Fruit fly (Drosophila melanogaster) whole organism, embryonic: ENCODE measurements around the gene prg.

Source experiments
- Atf3 ChIP-seq: fragments of 200-800 bp; sonication (Bioruptor generic); optimal IDR thresholded peaks from 3 replicates; lab custom pipeline; 2016; ENCODE audit warnings: missing biosample characterization, missing genetic modification characterization
- Awh ChIP-seq: fragments of 200-800 bp; sonication (Bioruptor generic); IDR thresholded peaks from 2 replicates; pipeline ENCODE4, ENCODE4 v1.3.6; 2022; ENCODE audit warnings: missing biosample characterization, missing genetic modification characterization
- CG12071 ChIP-seq: fragments of 200-800 bp; sonication (Bioruptor generic); optimal IDR thresholded peaks from 3 replicates; lab custom pipeline; 2018; ENCODE audit warnings: missing biosample characterization, mild to moderate bottlenecking, missing genetic modification characterization
- CG12155 ChIP-seq: fragments of 200-800 bp; sonication (Bioruptor generic); optimal IDR thresholded peaks from 3 replicates; lab custom pipeline; 2016; ENCODE audit warnings: missing biosample characterization, missing genetic modification characterization
- CG1233 ChIP-seq: fragments of 200-800 bp; sonication (Bioruptor generic); optimal IDR thresholded peaks from 4 replicates; lab custom pipeline; 2018; ENCODE audit warnings: missing biosample characterization, mild to moderate bottlenecking, missing genetic modification characterization
- CG13123 ChIP-seq: fragments of 200-800 bp; sonication (Bioruptor generic); optimal IDR thresholded peaks from 2 replicates; lab custom pipeline; 2016; ENCODE audit warnings: missing biosample characterization, missing genetic modification characterization
- CG1602 ChIP-seq: fragments of 200-800 bp; sonication (Bioruptor generic); optimal IDR thresholded peaks from 3 replicates; lab custom pipeline; 2016; ENCODE audit warnings: missing biosample characterization, missing genetic modification characterization
- CG1603 ChIP-seq: fragments of 200-800 bp; sonication (Bioruptor generic); optimal IDR thresholded peaks from 2 replicates; lab custom pipeline; 2019; ENCODE audit warnings: missing biosample characterization, mild to moderate bottlenecking, missing genetic modification characterization, moderate library complexity
- CG1647 ChIP-seq: fragments of 200-800 bp; sonication (Bioruptor generic); optimal IDR thresholded peaks from 3 replicates; lab custom pipeline; 2016; ENCODE audit warnings: missing biosample characterization, missing genetic modification characterization
- CG16813 ChIP-seq: fragments of 200-800 bp; sonication (Bioruptor generic); IDR thresholded peaks from 3 replicates; pipeline ENCODE4 v1.3.6; 2022; ENCODE audit warnings: missing biosample characterization, missing genetic modification characterization; ENCODE audit not compliant: partially characterized antibody
- CG17328 ChIP-seq: fragments of 200-800 bp; sonication (Bioruptor generic); IDR thresholded peaks from 2 replicates; pipeline ENCODE4 v1.3.6; 2022; ENCODE audit warnings: missing biosample characterization, missing genetic modification characterization
- CG17612 ChIP-seq: fragments of 200-800 bp; sonication (Bioruptor generic); IDR thresholded peaks from 2 replicates; pipeline ENCODE4 v1.3.6; 2022; ENCODE audit warnings: missing biosample characterization, missing genetic modification characterization
- CG17802 ChIP-seq: fragments of 200-800 bp; sonication (Bioruptor generic); optimal IDR thresholded peaks from 2 replicates; lab custom pipeline; 2018; ENCODE audit warnings: missing biosample characterization, mild to moderate bottlenecking, missing genetic modification characterization, moderate library complexity
- CG1792 ChIP-seq: fragments of 200-800 bp; sonication (Bioruptor generic); optimal IDR thresholded peaks from 2 replicates; lab custom pipeline; 2016; ENCODE audit warnings: missing biosample characterization, missing genetic modification characterization
- CG1832 ChIP-seq: fragments of 200-800 bp; sonication (Bioruptor generic); optimal IDR thresholded peaks from 2 replicates; lab custom pipeline; 2017; ENCODE audit warnings: missing biosample characterization, mild to moderate bottlenecking, missing genetic modification characterization, inconsistent platforms
- CG30403 ChIP-seq: fragments of 200-800 bp; sonication (Bioruptor generic); optimal IDR thresholded peaks from 3 replicates; lab custom pipeline; 2016; ENCODE audit warnings: missing biosample characterization, missing genetic modification characterization
- CG34422 ChIP-seq: fragments of 200-800 bp; sonication (Bioruptor generic); IDR thresholded peaks from 3 replicates; pipeline ENCODE4 v1.3.6; 2022; ENCODE audit warnings: missing biosample characterization, missing genetic modification characterization
- CG3838 ChIP-seq: fragments of 200-800 bp; sonication (Bioruptor generic); optimal IDR thresholded peaks from 3 replicates; lab custom pipeline; 2016; ENCODE audit warnings: missing biosample characterization, missing genetic modification characterization
- CG3847 ChIP-seq: fragments of 200-800 bp; sonication (Bioruptor generic); IDR thresholded peaks from 2 replicates; pipeline ENCODE4 v1.3.6; 2022; ENCODE audit warnings: missing biosample characterization, missing genetic modification characterization
- CG42726 ChIP-seq: fragments of 200-800 bp; sonication (Bioruptor generic); IDR thresholded peaks from 2 replicates; pipeline ENCODE4 v1.3.6; 2022; ENCODE audit warnings: missing biosample characterization, missing genetic modification characterization; ENCODE audit not compliant: partially characterized antibody
- CG6683 ChIP-seq: fragments of 200-800 bp; sonication (Bioruptor generic); optimal IDR thresholded peaks from 2 replicates; lab custom pipeline; 2017; ENCODE audit warnings: missing biosample characterization, mild to moderate bottlenecking, missing genetic modification characterization, missing genetic modification reagents
- CG7745 ChIP-seq: fragments of 200-800 bp; sonication (Bioruptor generic); optimal IDR thresholded peaks from 2 replicates; lab custom pipeline; 2018; ENCODE audit warnings: missing biosample characterization, mild to moderate bottlenecking, missing genetic modification characterization, moderate library complexity
- CG8290 ChIP-seq, 3 experiments: fragments of 200-800 bp; sonication (Bioruptor generic); optimal IDR thresholded peaks; 2 replicates each; lab custom pipeline; 2016 to 2019; ENCODE audit warnings: missing biosample characterization in 3 of 3, missing genetic modification characterization in 3 of 3, mild to moderate bottlenecking in 2 of 3, moderate library complexity in 1 of 3
- CG8388 ChIP-seq: fragments of 200-800 bp; sonication (Bioruptor generic); optimal IDR thresholded peaks from 2 replicates; lab custom pipeline; 2019; ENCODE audit warnings: missing biosample characterization, mild to moderate bottlenecking, missing genetic modification characterization, moderate library complexity
- CoRest ChIP-seq: fragments of 200-800 bp; sonication (Bioruptor generic); optimal IDR thresholded peaks from 3 replicates; lab custom pipeline; 2018; ENCODE audit warnings: missing biosample characterization, mild to moderate bottlenecking, missing genetic modification characterization, moderate library complexity
- Dip2 ChIP-seq: fragments of 200-800 bp; sonication (Bioruptor generic); IDR thresholded peaks from 2 replicates; pipeline ENCODE4 v1.3.6; 2022; ENCODE audit warnings: missing biosample characterization, missing genetic modification characterization
- Neu2 ChIP-seq: fragments of 200-800 bp; sonication (Bioruptor generic); optimal IDR thresholded peaks from 3 replicates; lab custom pipeline; 2016; ENCODE audit warnings: missing biosample characterization, missing genetic modification characterization, borderline replicate concordance
- Nf-YC ChIP-seq: fragments of 200-800 bp; optimal IDR thresholded peaks from 3 replicates; lab custom pipeline; 2019; ENCODE audit warnings: missing biosample characterization, mild to moderate bottlenecking, missing genetic modification characterization, moderate library complexity
- Opbp ChIP-seq: fragments of 200-800 bp; sonication (Bioruptor generic); IDR thresholded peaks from 3 replicates; pipeline ENCODE4 v1.3.6; 2022; ENCODE audit warnings: missing biosample characterization, missing genetic modification characterization; ENCODE audit not compliant: partially characterized antibody
- Poxn ChIP-seq: fragments of 200-800 bp; sonication (Bioruptor generic); IDR thresholded peaks from 2 replicates; pipeline ENCODE4 v1.3.6; 2022; ENCODE audit warnings: missing biosample characterization, missing genetic modification characterization
- TFAM ChIP-seq: fragments of 200-800 bp; sonication (Bioruptor generic); optimal IDR thresholded peaks from 2 replicates; lab custom pipeline; 2017; ENCODE audit warnings: missing biosample characterization, missing genetic modification characterization, inconsistent platforms
- bsh ChIP-seq, 2 experiments: fragments of 200-800 bp; sonication (Bioruptor generic); optimal IDR thresholded peaks; 2 replicates each; lab custom pipeline; 2017 to 2018; ENCODE audit warnings: mild to moderate bottlenecking in 2 of 2, missing biosample characterization in 2 of 2, missing genetic modification characterization in 2 of 2, moderate library complexity in 1 of 2
- cad ChIP-seq: fragments of >200 bp; optimal IDR thresholded peaks from 2 replicates; lab custom pipeline; 2017; ENCODE audit warnings: missing biosample characterization, missing genetic modification characterization
- chm ChIP-seq: fragments of 200-800 bp; sonication (Bioruptor generic); IDR thresholded peaks from 2 replicates; pipeline ENCODE4 v1.3.6; 2022; ENCODE audit warnings: missing biosample characterization, missing genetic modification characterization
- dati ChIP-seq: fragments of 200-800 bp; sonication (Bioruptor generic); IDR thresholded peaks from 2 replicates; pipeline ENCODE4 v1.3.6; 2022; ENCODE audit warnings: missing biosample characterization, missing genetic modification characterization
- dm ChIP-seq: fragments of 200-800 bp; sonication (Bioruptor generic); optimal IDR thresholded peaks from 3 replicates; lab custom pipeline; 2016; ENCODE audit warnings: missing biosample characterization, missing genetic modification characterization
- dmrt99B ChIP-seq: fragments of 200-800 bp; sonication (Bioruptor generic); optimal IDR thresholded peaks from 2 replicates; lab custom pipeline; 2018; ENCODE audit warnings: missing biosample characterization, mild to moderate bottlenecking, missing genetic modification characterization, moderate library complexity
- esg ChIP-seq: fragments of 200-800 bp; sonication (Bioruptor generic); conservative IDR thresholded peaks from 2 replicates; pipeline ENCODE4 v1.3.6; 2022; ENCODE audit warnings: missing biosample characterization, missing genetic modification characterization
- grau ChIP-seq: fragments of 200-800 bp; optimal IDR thresholded peaks from 3 replicates; lab custom pipeline; 2019; ENCODE audit warnings: missing biosample characterization, mild to moderate bottlenecking, missing genetic modification characterization, moderate library complexity
- gsb ChIP-seq: fragments of 200-800 bp; sonication (Bioruptor generic); IDR thresholded peaks from 2 replicates; pipeline ENCODE4 v1.3.6; 2022; ENCODE audit warnings: missing biosample characterization, missing genetic modification characterization
- lola ChIP-seq, 3 experiments: fragments of >200 bp in 2 of 3; fragments of 200-800 bp in 1 of 3; sonication (Bioruptor generic) in 1 of 3; optimal IDR thresholded peaks; 2 replicates each; lab custom pipeline; 2017 to 2019; ENCODE audit warnings: missing biosample characterization in 3 of 3, missing genetic modification characterization in 3 of 3, mild to moderate bottlenecking in 1 of 3, moderate library complexity in 1 of 3
- mirr ChIP-seq: fragments of 200-800 bp; sonication (Bioruptor generic); optimal IDR thresholded peaks from 3 replicates; lab custom pipeline; 2018; ENCODE audit warnings: missing biosample characterization, mild to moderate bottlenecking, missing genetic modification characterization
- peb ChIP-seq: fragments of 200-800 bp; sonication (Bioruptor generic); IDR thresholded peaks from 2 replicates; pipeline ENCODE4 v1.3.6; 2022; ENCODE audit warnings: missing biosample characterization, missing genetic modification characterization
- ranshi ChIP-seq: fragments of 200-800 bp; sonication (Bioruptor generic); IDR thresholded peaks from 2 replicates; pipeline ENCODE4 v1.3.6; 2022; ENCODE audit warnings: missing biosample characterization, missing genetic modification characterization
- sd ChIP-seq: fragments of 200-800 bp; sonication (Bioruptor generic); optimal IDR thresholded peaks from 3 replicates; lab custom pipeline; 2018; ENCODE audit warnings: missing biosample characterization, mild to moderate bottlenecking, missing genetic modification characterization, moderate library complexity
- sens-2 ChIP-seq: fragments of 200-800 bp; sonication (Bioruptor generic); IDR thresholded peaks from 2 replicates; pipeline ENCODE4 v1.3.6; 2022; ENCODE audit warnings: missing biosample characterization, missing genetic modification characterization
- sug ChIP-seq: fragments of 200-800 bp; optimal IDR thresholded peaks from 2 replicates; lab custom pipeline; 2019; ENCODE audit warnings: missing biosample characterization, mild to moderate bottlenecking, missing genetic modification characterization, moderate library complexity
- unpg ChIP-seq: fragments of 200-800 bp; sonication (Bioruptor generic); optimal IDR thresholded peaks from 3 replicates; lab custom pipeline; 2018; ENCODE audit warnings: missing biosample characterization, mild to moderate bottlenecking, missing genetic modification characterization, moderate library complexity
- zen ChIP-seq: fragments of 200-800 bp; sonication (Bioruptor generic); optimal IDR thresholded peaks from 3 replicates; lab custom pipeline; 2018; ENCODE audit warnings: missing biosample characterization, mild to moderate bottlenecking, missing genetic modification characterization, moderate library complexity

Gene prg

dm6 chr2L:8461782-8462453 lies 2.4 kb upstream of the prg start (continued):
- TF ChIP-seq mirr (GFP tag; lab: Kevin White, UChicago) (peak; percentile 88), Dip2 (GFP tag; lab: Robert Waterston, UW) (no peak), Opbp (no peak), CG7745 (tag; lab: Kevin White, UChicago) (no peak), CG1233 (GFP tag; lab: Kevin White, UChicago) (no peak), dmrt99B (tag; lab: Kevin White, UChicago) (peak; percentile 42), CG34422 (no peak), CG17612 (GFP tag; lab: Robert Waterston, UW) (no peak), Neu2 (no peak), CG1792 (GFP tag; lab: Kevin White, UChicago) (no peak), CG42726 (no peak), peb (GFP tag; lab: Robert Waterston, UW) (no peak), cad (GFP tag; lab: Kevin White, UChicago) (no peak), dm (GFP tag; lab: Kevin White, UChicago) (peak; percentile 30), CG8290 (GFP tag; optimal IDR thresholded peaks at IDR 0.05; lab: Kevin White, UChicago) (no peak), CG8290 (tag; optimal IDR thresholded peaks at IDR 0.05; lab: Kevin White, UChicago) (peak in 1 of 2 experiments; percentile 6), CG1832 (GFP tag; lab: Kevin White, UChicago) (no peak), gsb (no peak), CG13123 (GFP tag; lab: Kevin White, UChicago) (no peak), CG16813 (GFP tag; lab: Robert Waterston, UW) (no peak), dati (GFP tag; lab: Robert Waterston, UW) (no peak), CG8388 (no peak), CG30403 (GFP tag; lab: Kevin White, UChicago) (peak; percentile 39), sug (peak; percentile 85), Atf3 (GFP tag; lab: Kevin White, UChicago) (no peak), esg (GFP tag; lab: Robert Waterston, UW) (no peak), CG3838 (GFP tag; lab: Kevin White, UChicago) (no peak), Awh (GFP tag; lab: Robert Waterston, UW) (no peak), CG17328 (GFP tag; lab: Robert Waterston, UW) (0 out of 2 replicates have a peak, but pooled peaks have one; percentile 17), CG1647 (GFP tag; lab: Kevin White, UChicago) (no peak), chm (no peak), CoRest (tag; lab: Kevin White, UChicago) (peak; percentile 24), CG12155 (peak; percentile 6), sens-2 (GFP tag; lab: Robert Waterston, UW) (peak; percentile 27; the same call in 1 of the 2 replicates), Poxn (no peak), grau (tag; lab: Kevin White, UChicago) (peak; percentile 46), zen (tag; lab: Kevin White, UChicago) (no peak), CG6683 (no peak), TFAM (GFP tag; lab: Kevin White, UChicago) (no peak), unpg (peak; percentile 39), CG17802 (tag; lab: Kevin White, UChicago) (no peak), CG1602 (no peak), bsh (GFP tag; optimal IDR thresholded peaks at IDR 0.05; lab: Kevin White, UChicago) (peak in 1 of 2 experiments; percentile 56), sd (tag; lab: Kevin White, UChicago) (no peak), ranshi (GFP tag; lab: Robert Waterston, UW) (no peak), Nf-YC (no peak), CG1603 (tag; lab: Kevin White, UChicago) (no peak), CG12071 (GFP tag; lab: Kevin White, UChicago) (no peak), lola (GFP tag; optimal IDR thresholded peaks at IDR 0.05; lab: Kevin White, UChicago) (peak in 1 of 3 experiments; percentile 4), CG3847 (no peak)
